Worm (Caenorhabditis elegans) whole organism, L4/young adult: ENCODE data around the gene Y38E10A.14.

Source experiments
- W03F9.2 ChIP-seq: fragments of 150-350 bp; optimal IDR thresholded peaks from 2 replicates; lab custom pipeline; 2014; ENCODE audit warnings: missing biosample characterization, missing genetic modification characterization
- dao-5 ChIP-seq: sonication (generic microtip); optimal IDR thresholded peaks from 2 replicates; lab custom pipeline; 2016; ENCODE audit warnings: missing genotype, missing genetic modification characterization, moderate library complexity, missing compliant biosample characterization
- him-1 ChIP-seq: sonication (generic microtip); optimal IDR thresholded peaks from 2 replicates; lab custom pipeline; 2016; ENCODE audit warnings: missing genotype, missing genetic modification reagents, missing genetic modification characterization, missing compliant biosample characterization

ce11 chrII:12616081-12616480, 8.3 kb downstream of the Y38E10A.14 start, which contains the start of gene nspe-6:
- TF ChIP-seq him-1 (tag; lab: Kevin White, UChicago) (no peak), W03F9.2 (tag; lab: Kevin White, UChicago) (no peak), dao-5 (no peak)
